Fruit fly (Drosophila melanogaster) ovary, adult (tissue): Measurements from ENCODE around the gene CG32147.

Experiments used
- CG17801 ChIP-seq: fragments of 200-800 bp; optimal IDR thresholded peaks from 2 replicates; lab custom pipeline; 2019; ENCODE audit warnings: missing biosample characterization, mild to moderate bottlenecking, missing genetic modification characterization, moderate library complexity; ENCODE audit not compliant: partially characterized antibody

The CG32147 gene

DNA sequence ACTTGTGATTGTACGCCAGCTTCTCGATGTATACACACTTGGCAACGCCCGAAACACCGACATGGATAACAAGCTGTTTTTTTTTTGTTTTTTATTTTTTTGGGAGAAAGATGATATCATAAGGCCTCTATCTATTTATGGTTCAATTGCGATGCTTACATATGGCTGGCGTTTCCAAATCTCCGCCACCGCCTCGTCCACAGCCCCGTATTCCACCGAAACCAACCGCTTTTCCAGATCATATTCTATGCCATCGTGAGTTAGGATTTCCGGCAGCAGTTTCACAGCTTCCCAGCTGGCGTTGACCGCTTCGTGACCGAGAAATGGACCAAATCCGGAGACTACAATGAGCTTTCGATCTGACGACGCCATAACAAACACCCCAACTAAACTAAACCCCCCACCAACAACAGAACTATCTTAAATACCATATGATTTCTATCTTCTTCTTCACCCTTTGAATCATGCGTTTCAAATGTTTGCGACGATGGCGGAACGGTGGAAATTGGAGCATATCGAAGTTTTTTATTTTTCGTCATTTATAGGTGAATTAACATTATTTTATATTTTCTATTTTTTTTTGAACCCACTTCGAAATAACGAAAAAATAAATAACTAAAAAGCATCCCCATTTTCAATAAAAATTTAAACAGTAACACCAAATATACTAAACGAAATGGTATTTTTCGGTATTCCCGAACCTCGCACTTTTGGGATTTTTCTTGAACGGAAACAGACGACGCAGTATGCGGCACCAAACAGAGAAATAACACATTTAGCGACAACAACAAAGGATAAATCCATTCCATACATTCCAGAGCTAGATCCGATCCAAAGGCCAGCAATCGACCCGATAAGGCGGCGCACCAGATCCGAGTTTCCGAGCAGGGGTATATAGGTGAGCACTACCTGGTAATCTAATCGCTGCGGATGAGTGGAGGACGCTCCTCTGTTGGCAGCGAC, at the start of gene CG32147, which contains the start of gene Pex3:
Gene CG32147, minus strand, starts transcription at position 422 of the 963 bp plus-strand sequence.
Gene Pex3, plus strand, starts transcription at position 718 of the 963 bp plus-strand sequence.
- peak; percentile 0 for TF ChIP-seq CG17801 (GFP tag; lab: Kevin White, UChicago)

dm6 chr3L:15192172-15192571, 48.3 kb upstream of the CG32147 start:
- TF ChIP-seq CG17801 (GFP tag; lab: Kevin White, UChicago): no peak

DNA sequence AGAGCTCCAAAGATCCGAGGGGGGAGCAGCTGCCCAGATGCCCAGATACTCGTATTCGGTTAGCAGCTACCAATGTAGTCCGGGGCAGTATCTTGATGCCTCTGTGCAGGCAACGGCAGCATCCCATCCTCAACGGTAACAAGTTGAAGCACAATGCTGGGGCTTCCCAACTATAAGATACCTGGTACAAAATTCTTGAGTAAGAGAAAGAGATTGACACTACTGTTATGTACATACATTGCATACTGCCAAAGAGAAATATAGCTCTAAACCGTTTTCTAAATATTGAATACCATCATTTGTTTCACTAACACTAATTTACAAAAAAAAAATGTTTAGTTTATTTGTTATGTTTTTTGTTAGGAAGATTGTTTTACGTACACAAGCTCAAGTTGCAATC, 45.8 kb upstream of the CG32147 start:
- TF ChIP-seq CG17801 (GFP tag; lab: Kevin White, UChicago): no peak

dm6 chr3L:15188735-15189134, 44.9 kb upstream of the CG32147 start:
- TF ChIP-seq CG17801 (GFP tag; lab: Kevin White, UChicago): no peak

DNA sequence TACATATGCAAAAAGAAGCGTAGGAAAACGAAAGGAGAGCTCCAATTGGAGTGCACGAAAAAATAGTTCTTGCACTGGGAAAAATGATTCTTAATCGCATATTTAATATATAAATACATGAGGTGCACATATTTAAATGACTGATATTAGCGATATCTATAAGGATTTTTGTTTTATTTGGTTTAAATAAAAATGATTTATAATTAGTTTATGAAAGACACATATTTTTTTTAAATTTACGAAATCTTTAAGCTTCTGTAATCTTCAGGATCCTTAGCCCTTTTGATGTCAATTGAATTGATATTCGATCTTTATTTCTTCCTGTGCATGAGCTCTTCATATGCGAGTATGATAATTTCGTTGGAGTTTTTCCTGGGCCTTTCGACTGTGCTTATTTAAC, 43.9 kb upstream of the CG32147 start:
- TF ChIP-seq CG17801 (GFP tag; lab: Kevin White, UChicago): no peak

DNA sequence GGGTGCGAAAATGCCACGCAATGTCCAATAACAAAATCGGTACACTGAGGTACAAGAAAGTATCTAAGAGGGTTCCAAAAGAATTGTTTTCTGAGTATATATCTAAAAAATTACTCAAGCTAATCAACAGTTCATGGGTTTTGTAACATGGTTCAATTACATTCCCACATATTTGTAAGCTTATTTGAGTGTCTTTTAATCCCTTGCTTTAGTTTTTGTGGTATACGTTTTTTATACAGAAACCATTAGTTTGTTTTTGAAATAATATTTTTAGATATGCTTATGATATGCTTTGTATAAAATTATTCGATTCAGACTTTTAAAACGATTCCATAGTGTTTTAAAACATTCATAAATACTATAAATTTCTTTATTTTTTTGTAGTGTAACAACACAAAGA, 37.0 kb upstream of the CG32147 start:
- TF ChIP-seq CG17801 (GFP tag; lab: Kevin White, UChicago): no peak

DNA sequence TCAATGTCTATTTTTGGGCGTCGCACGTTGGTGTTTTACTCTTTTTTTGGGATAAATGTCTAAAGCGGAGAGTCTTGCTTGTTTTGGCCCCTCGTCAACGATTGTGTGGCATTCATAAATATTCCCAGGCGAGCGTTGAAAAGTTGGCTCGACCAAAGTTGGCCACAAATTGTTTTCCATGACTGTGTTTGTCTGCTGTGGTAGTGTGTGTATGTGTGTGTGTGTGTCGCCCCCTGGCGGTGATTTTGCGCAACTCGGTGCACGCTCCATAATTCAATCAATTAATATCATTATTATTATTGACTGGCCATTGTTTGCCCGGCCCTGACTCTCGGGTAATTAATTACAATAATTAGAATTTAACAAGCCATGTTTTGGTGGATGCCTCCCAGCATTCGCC, 34.8 kb upstream of the CG32147 start:
- no peak for TF ChIP-seq CG17801 (GFP tag; lab: Kevin White, UChicago)

DNA sequence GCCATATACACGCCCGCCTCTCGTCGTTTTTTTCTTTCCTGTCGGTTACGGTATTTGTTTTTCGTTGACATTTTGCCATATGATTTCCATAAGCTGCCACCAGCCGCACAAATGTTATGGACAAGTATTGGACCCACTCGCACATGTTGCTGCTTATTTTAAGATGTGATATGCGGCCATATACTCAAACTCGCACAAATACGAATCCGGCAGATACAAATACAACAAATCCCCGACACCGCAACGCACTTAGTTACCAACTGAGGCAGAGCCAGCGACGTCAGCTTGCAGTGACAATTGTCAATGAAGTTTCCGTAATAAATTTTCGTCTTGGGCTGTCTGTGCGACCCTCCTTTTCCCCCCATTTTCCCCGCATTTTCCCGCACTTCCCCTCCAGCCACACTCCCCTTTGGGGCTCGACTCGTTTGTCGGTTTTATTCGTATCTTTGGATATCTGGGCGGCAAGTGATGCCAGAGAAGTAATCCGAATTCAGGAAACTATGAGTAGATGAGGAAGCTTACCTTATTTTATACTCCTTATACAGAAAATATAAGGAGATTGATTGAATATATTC, 32.9 kb upstream of the CG32147 start:
- no peak for TF ChIP-seq CG17801 (GFP tag; lab: Kevin White, UChicago)

DNA sequence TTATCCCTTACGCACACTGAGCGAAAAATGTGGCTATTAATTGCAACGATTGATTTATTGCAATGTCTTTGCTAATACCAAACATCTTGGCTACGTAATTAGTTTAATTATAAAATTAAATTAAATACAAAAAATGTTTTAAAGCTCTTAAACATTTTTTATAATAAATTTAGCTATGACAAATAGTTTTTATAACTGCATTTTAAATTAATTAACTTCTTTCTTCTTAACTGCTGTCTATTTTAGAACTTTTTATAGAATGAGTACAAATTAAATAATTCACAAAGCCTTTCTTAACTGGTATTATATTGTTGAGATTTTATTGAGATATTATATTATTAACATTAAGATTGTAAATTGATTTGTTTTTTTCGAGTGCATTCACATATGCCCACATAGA, 31.0 kb upstream of the CG32147 start:
- no peak for TF ChIP-seq CG17801 (GFP tag; lab: Kevin White, UChicago)

dm6 chr3L:15174086-15174485, 30.2 kb upstream of the CG32147 start:
- no peak for TF ChIP-seq CG17801 (GFP tag; lab: Kevin White, UChicago)

DNA sequence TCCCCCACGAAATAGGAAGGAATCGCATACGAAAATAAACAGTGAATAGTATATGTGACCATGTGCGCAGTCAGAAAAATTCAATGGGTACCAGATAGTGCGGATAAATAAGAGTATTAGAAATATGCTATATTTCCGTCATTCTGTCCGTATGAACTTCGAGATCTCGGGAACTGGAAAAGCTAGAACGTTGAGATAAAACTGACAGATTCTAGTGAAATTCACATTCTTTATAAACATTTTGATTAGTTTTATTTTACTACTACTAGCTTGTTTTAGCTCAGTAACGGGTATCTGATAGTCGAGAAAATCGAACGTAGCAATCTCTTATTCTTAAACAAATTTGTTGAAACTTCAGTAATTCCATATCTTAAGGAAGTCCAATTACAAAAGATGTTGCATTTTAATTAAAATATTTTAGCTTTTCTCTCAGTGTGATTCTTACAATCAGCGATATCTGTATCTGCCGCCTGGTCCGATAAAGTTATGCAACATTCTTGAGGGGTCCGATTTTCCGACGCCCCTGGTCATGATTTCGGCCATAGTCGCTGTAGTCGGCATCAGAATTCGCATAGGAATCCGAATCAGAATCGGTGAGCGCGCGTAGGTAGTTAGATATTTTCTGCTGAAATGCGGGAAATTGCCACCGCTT, 28.7 kb upstream of the CG32147 start:
- TF ChIP-seq CG17801 (GFP tag; lab: Kevin White, UChicago): no peak

dm6 chr3L:15171769-15172403, 28.0 kb upstream of the CG32147 start:
- TF ChIP-seq CG17801 (GFP tag; lab: Kevin White, UChicago): no peak

DNA sequence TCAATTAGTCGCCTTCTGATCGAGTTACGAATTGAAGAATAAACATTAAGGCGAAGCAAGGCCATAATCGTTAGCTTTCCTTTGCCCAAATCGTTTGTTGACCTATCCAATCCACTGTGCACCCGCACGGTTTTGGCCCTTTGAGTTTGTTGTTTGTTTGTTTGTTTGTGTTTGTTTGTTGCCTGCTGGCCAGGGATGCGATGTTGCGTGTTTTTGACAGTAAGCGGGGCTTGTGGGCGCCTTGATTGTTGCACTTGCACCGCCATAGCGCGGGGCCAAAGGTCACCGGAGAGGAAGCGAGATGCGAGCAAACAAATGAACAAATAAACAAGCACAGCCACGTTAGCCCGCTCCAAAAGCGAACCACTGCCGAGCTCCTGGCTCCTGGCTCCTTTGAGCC, 25.9 kb upstream of the CG32147 start:
- TF ChIP-seq CG17801 (GFP tag; lab: Kevin White, UChicago): no peak

DNA sequence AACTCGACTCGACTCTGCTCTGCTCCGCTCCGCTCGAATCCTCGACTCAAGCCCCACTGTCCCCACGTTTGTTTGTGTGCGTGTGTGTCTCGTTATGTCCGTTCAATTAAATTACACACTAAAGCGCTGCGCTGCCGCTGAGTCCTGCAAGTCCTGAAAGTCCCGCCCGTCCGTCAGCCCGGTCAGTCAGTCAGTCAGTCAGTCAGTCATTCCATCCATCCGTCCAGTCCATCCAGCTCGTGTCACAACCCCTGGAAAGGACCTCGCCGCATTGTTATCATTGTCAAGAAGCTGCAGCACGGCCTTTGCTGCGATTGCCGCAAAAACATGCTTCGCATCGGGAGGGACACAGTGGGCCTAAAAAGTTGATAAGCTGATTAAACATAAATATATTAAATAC, 25.2 kb upstream of the CG32147 start:
- TF ChIP-seq CG17801 (GFP tag; lab: Kevin White, UChicago): no peak

dm6 chr3L:15163414-15163813, 19.6 kb upstream of the CG32147 start, which contains the start of gene CG7011:
TSS of gene CG7011 (minus strand) at chr3L:15163628.
- TF ChIP-seq CG17801 (GFP tag; lab: Kevin White, UChicago): no peak
